Worm (Caenorhabditis elegans): ENCODE results near the gene ppm-1.D.

ppm-1.D gene

DNA sequence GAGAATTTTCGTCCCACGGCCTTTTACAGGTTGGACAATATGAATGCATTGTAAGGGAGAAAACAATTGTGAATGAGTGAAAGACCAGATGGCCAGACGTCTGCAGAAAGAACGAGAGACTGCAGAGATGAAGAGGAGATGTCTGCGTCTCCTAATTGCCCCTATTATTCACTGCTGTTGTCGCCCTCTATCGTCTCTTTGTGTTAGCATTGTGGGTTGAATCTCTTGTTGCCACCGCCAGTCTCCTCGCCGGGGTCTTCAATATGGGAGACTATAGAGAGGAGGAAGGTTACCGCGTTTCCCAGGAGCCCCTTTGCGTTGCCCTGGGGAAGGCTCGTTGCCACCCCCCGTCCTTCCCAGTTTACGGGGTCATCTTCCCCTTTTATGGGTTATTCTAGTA lies 26.5 kb upstream of the ppm-1.D start, which contains the start of gene Y54F10BM.9:
Gene Y54F10BM.9 (minus strand): TSS at position 61 of the 400 bp plus-strand sequence.
- TF ChIP-seq flt-1 (GFP tag; IDR thresholded peaks at IDR 0.05) = no peak
- no peak for TF ChIP-seq pes-1 (GFP tag; IDR thresholded peaks at IDR 0.05)
- TF ChIP-seq ama-1 (optimal IDR thresholded peaks at IDR 0.05) = no peak
- peak; percentile 69 for TF ChIP-seq hmg-4 (GFP tag; optimal IDR thresholded peaks at IDR 0.05)
- no peak for TF ChIP-seq tbx-37 (GFP tag; conservative IDR thresholded peaks at IDR 0.05)
- TF ChIP-seq F13C5.2 (tag; optimal IDR thresholded peaks at IDR 0.05) = no peak
- TF ChIP-seq scrt-1 (GFP tag; IDR thresholded peaks at IDR 0.05) = no peak
- TF ChIP-seq aly-1 (tag; optimal IDR thresholded peaks at IDR 0.05) = peak; percentile 54
- no peak for TF ChIP-seq B0310.2 (tag; optimal IDR thresholded peaks at IDR 0.05)

DNA sequence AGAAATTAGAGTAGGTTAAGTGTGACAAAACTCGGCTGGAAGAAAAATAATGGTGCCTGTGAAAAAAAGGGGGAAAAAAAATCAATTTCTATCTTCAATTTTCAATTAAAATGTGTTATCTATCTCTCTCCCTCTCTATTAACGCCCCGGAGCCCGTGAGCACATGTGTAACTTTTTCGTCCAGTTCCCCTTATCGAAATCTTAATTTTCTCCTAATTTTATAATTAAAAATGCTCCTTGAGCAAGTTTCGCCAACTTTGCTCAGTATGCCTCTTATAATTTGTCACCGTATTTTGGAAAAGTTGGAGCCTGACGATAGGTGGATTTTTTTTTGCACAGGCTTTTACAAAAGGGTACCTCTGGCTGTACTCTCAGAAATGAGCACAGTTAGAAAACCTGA lies 23.3 kb upstream of the ppm-1.D start, which contains the start of the genes fbxa-1 and Y54F10BM.20:
Gene fbxa-1 (minus strand): TSS at position 101 of the 400 bp plus-strand sequence.
Gene Y54F10BM.20 (plus strand): TSS at position 231 of the 400 bp plus-strand sequence.
- TF ChIP-seq ets-7 (tag; optimal IDR thresholded peaks at IDR 0.05) = no peak
- no peak for TF ChIP-seq hmbx-1 (tag; optimal IDR thresholded peaks at IDR 0.05)
- TF ChIP-seq ceh-13 (GFP tag; optimal IDR thresholded peaks at IDR 0.05) = no peak
- no peak for TF ChIP-seq ceh-36 (tag; optimal IDR thresholded peaks at IDR 0.05)
- no peak for TF ChIP-seq tbx-37 (GFP tag; conservative IDR thresholded peaks at IDR 0.05)
- no peak for TF ChIP-seq B0310.2 (tag; optimal IDR thresholded peaks at IDR 0.05)
- TF ChIP-seq hmg-4 (GFP tag; optimal IDR thresholded peaks at IDR 0.05) = no peak

DNA sequence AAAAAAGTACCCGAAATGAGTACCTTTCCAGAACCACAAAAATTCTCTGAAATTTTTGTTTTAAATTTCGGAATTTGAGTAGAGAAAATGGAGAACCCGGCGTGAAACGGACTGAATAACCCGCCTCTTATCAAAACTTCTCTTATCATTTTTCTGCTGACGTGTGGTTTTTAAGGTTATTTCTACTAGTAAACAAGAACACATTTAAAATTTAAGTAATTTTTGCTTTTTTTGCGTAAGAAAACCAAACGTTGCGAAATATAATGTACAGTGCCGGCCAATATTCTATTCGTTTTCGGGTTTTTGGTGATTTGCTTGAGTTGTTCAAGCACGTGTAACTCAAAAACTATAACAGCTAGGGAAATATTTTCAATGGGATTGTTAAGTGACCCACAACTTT lies 20.4 kb upstream of the ppm-1.D start:
- TF ChIP-seq hnd-1 (tag; optimal IDR thresholded peaks at IDR 0.05) (no peak), F13C5.2 (tag; optimal IDR thresholded peaks at IDR 0.05) (no peak), tbx-37 (GFP tag; conservative IDR thresholded peaks at IDR 0.05) (no peak), sea-1 (GFP tag; conservative IDR thresholded peaks at IDR 0.05) (no peak), ceh-36 (tag; optimal IDR thresholded peaks at IDR 0.05) (no peak), scrt-1 (GFP tag; IDR thresholded peaks at IDR 0.05) (no peak), hmbx-1 (tag; optimal IDR thresholded peaks at IDR 0.05) (no peak), aly-1 (tag; optimal IDR thresholded peaks at IDR 0.05) (no peak), tra-4 (tag; optimal IDR thresholded peaks at IDR 0.05) (no peak), B0310.2 (tag; optimal IDR thresholded peaks at IDR 0.05) (no peak), tbx-11 (GFP tag; IDR thresholded peaks at IDR 0.05) (no peak), ets-7 (tag; optimal IDR thresholded peaks at IDR 0.05) (no peak), pes-1 (GFP tag; IDR thresholded peaks at IDR 0.05) (no peak), ceh-13 (GFP tag; optimal IDR thresholded peaks at IDR 0.05) (no peak), flt-1 (GFP tag; IDR thresholded peaks at IDR 0.05) (no peak), hmg-4 (GFP tag; optimal IDR thresholded peaks at IDR 0.05) (no peak), ama-1 (optimal IDR thresholded peaks at IDR 0.05) (no peak)

DNA sequence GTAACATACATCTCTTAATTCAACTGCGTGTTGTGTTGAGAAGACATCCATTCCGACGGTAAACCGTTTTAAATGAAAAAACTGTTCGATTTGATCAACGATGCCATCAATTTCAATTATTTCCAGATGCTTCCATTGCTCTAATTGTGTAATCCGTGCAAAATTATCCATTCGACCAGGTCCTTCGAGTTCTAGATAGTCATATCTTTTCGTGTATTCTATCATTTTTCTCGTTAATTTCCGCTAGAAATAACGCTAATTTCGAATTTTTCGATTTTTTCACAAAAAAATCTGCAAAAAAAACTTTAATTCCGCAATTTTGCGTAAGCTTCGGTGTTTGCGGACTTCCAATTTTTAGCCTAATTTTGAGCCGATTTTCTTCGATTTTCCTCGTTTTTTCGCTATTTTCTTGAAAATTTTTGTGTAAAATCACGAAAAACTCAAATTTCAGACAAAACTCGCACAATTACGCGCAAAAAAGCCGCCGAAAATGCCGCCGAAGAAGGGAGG lies 17.3 kb upstream of the ppm-1.D start, which contains the start of the genes fbxa-66 and iffb-1:
Gene fbxa-66 (minus strand): TSS at position 51 of the 510 bp plus-strand sequence.
Gene iffb-1 (plus strand): TSS at position 452 of the 510 bp plus-strand sequence.
- TF ChIP-seq pes-1 (GFP tag; IDR thresholded peaks at IDR 0.05) = no peak
- no peak for TF ChIP-seq B0310.2 (tag; optimal IDR thresholded peaks at IDR 0.05)
- TF ChIP-seq tbx-37 (GFP tag; conservative IDR thresholded peaks at IDR 0.05) = no peak
- TF ChIP-seq sea-1 (GFP tag; conservative IDR thresholded peaks at IDR 0.05) = no peak
- no peak for TF ChIP-seq hmg-4 (GFP tag; optimal IDR thresholded peaks at IDR 0.05)
- TF ChIP-seq ceh-13 (GFP tag; optimal IDR thresholded peaks at IDR 0.05) = no peak
- no peak for TF ChIP-seq scrt-1 (GFP tag; IDR thresholded peaks at IDR 0.05)
- TF ChIP-seq hmbx-1 (tag; optimal IDR thresholded peaks at IDR 0.05) = no peak
- TF ChIP-seq ets-7 (tag; optimal IDR thresholded peaks at IDR 0.05) = no peak
- TF ChIP-seq aly-1 (tag; optimal IDR thresholded peaks at IDR 0.05) = no peak
- TF ChIP-seq F13C5.2 (tag; optimal IDR thresholded peaks at IDR 0.05) = no peak
- no peak for TF ChIP-seq tbx-11 (GFP tag; IDR thresholded peaks at IDR 0.05)
- TF ChIP-seq ama-1 (optimal IDR thresholded peaks at IDR 0.05) = no peak

DNA sequence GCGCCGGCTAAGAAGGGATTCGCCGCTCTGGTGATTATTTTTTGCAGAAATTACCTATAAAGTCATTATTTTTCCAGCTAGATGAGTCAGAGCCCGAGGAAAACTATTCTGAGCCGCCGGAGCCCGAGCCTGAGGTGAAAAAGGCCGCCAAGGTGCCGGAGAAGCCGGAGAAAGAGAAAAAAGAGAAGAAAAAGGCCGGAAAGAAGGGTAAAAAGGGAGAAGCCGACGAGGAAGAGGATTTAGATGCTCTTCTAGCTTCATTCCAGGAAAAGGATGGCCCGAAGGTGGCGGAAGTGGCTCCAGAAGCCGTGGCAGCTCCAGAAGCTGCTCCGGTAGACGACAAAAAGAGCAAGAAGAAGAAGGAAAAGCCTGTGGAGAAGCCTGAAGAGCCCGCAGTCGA lies 16.7 kb upstream of the ppm-1.D start:
- TF ChIP-seq ets-7 (tag; optimal IDR thresholded peaks at IDR 0.05) (no peak), hnd-1 (tag; optimal IDR thresholded peaks at IDR 0.05) (peak; percentile 4), ceh-13 (GFP tag; optimal IDR thresholded peaks at IDR 0.05) (no peak), aly-1 (tag; optimal IDR thresholded peaks at IDR 0.05) (peak; percentile 24), hmg-4 (GFP tag; optimal IDR thresholded peaks at IDR 0.05) (no peak), flt-1 (GFP tag; IDR thresholded peaks at IDR 0.05) (no peak)

DNA sequence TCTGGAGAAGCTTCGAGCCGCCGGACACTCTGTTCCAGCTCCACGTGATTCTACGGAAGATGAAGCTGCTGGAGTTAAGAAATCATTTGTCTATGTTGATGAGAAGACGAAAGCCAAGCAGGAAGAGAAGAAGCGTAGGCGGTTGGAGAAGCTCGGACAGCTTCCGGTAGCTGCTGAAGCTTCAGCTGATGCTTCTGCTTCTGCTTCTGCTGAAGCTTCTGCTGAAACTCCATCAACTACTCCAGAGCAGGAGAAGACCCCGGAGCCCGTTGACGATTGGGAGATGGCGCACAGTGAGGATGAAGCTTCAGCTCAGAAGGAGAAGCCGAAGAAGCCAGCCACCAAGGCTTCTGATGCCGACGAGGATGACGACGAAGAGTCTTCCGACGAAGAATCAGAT lies 14.9 kb upstream of the ppm-1.D start:
- TF ChIP-seq hmbx-1 (tag; optimal IDR thresholded peaks at IDR 0.05) = no peak
- no peak for TF ChIP-seq ceh-36 (tag; optimal IDR thresholded peaks at IDR 0.05)
- TF ChIP-seq tbx-11 (GFP tag; IDR thresholded peaks at IDR 0.05) = no peak
- no peak for TF ChIP-seq ceh-13 (GFP tag; optimal IDR thresholded peaks at IDR 0.05)
- no peak for TF ChIP-seq ets-7 (tag; optimal IDR thresholded peaks at IDR 0.05)
- TF ChIP-seq tbx-37 (GFP tag; conservative IDR thresholded peaks at IDR 0.05) = no peak

DNA sequence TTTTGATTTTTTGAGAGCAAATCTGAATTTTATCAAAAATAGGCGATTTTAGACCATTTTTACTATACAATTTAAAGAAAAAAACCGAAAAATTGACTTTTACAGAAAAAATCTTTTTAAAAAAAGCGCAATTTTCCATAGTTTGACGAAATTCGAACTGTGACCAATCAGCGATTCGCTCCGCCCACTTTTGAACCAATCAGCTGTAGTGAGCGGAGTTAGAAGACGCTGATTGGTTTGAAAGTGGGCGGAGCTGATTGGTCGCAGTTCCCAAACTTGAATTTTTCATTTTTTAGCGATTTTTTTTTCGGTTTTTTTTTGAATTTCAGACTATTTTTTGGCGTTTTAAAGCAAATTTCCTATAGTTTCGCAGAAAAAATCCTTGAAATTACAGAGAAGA lies 6.7 kb upstream of the ppm-1.D start:
- TF ChIP-seq tbx-11 (GFP tag; IDR thresholded peaks at IDR 0.05) (no peak), aly-1 (tag; optimal IDR thresholded peaks at IDR 0.05) (no peak), ceh-13 (GFP tag; optimal IDR thresholded peaks at IDR 0.05) (no peak), sea-1 (GFP tag; conservative IDR thresholded peaks at IDR 0.05) (no peak), ets-7 (tag; optimal IDR thresholded peaks at IDR 0.05) (no peak), pes-1 (GFP tag; IDR thresholded peaks at IDR 0.05) (no peak), flt-1 (GFP tag; IDR thresholded peaks at IDR 0.05) (no peak), tbx-37 (GFP tag; conservative IDR thresholded peaks at IDR 0.05) (no peak), hnd-1 (tag; optimal IDR thresholded peaks at IDR 0.05) (no peak), F13C5.2 (tag; optimal IDR thresholded peaks at IDR 0.05) (no peak), hmbx-1 (tag; optimal IDR thresholded peaks at IDR 0.05) (no peak), hmg-4 (GFP tag; optimal IDR thresholded peaks at IDR 0.05) (no peak), ama-1 (optimal IDR thresholded peaks at IDR 0.05) (no peak), B0310.2 (tag; optimal IDR thresholded peaks at IDR 0.05) (no peak), ceh-36 (tag; optimal IDR thresholded peaks at IDR 0.05) (no peak), tra-4 (tag; optimal IDR thresholded peaks at IDR 0.05) (no peak), scrt-1 (GFP tag; IDR thresholded peaks at IDR 0.05) (no peak)

Data from whole organism, early embryonic.